Worm (Caenorhabditis elegans) whole organism, L2 larva: ENCODE measurements around the gene srab-16.

Source experiments
- C34F6.9 ChIP-seq: fragments of 150-350 bp; optimal IDR thresholded peaks from 2 replicates; lab custom pipeline; 2014; ENCODE audit warnings: missing biosample characterization, missing genetic modification characterization
- ztf-11 ChIP-seq: sonication (generic microtip); optimal IDR thresholded peaks from 2 replicates; lab custom pipeline; 2017; ENCODE audit warnings: missing biosample characterization, missing genetic modification characterization

DNA sequence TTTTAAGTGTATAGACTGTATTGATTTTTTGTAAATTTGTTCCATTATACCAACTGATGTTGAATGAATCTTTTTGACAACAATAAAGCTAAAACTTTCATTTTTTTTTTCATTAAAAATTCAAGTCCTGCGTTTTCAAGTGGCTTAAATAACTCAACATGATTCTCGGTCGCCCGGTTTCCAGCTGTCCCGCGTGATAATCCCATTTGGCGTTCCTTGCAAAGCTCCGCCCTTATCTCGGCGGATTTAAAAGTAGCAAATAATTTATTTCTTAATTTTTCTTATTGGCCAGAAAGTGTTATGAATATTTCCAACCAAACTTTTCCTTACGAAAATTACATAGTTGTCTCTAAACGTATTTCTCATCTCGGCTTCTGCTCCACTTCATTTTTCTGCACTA lies 26.4 kb upstream of the srab-16 start, which contains the start of gene str-20:
- TF ChIP-seq ztf-11 (tag; lab: Kevin White, UChicago) (no peak), C34F6.9 (no peak)
